Fruit fly (Drosophila melanogaster): ENCODE data around the gene r.
A peak's percentile ranks its signal among the peaks of the same experiment; 100 is the strongest.

Gene r

dm6 chrX:16607828-16608227 is 47.3 kb upstream of the r start:
- TF ChIP-seq CG10321 (GFP tag; IDR thresholded peaks at IDR 0.05) (peak; percentile 81), D19A (tag; optimal IDR thresholded peaks at IDR 0.05) (peak; percentile 87), CG8290 (GFP tag; optimal IDR thresholded peaks at IDR 0.05) (peak; percentile 1), CG8290 (tag; optimal IDR thresholded peaks at IDR 0.05) (no peak), CG34422 (GFP tag; IDR thresholded peaks at IDR 0.05) (no peak), CG33213 (GFP tag; optimal IDR thresholded peaks at IDR 0.05) (no peak), cg (GFP tag; optimal IDR thresholded peaks at IDR 0.05) (peak; percentile 66), Ravus (GFP tag; IDR thresholded peaks at IDR 0.05) (no peak), Oaz (GFP tag; IDR thresholded peaks at IDR 0.05) (no peak), h (optimal IDR thresholded peaks at IDR 0.05) (no peak), nom (GFP tag; optimal IDR thresholded peaks at IDR 0.05) (peak; percentile 35), PHDP (tag; optimal IDR thresholded peaks at IDR 0.05) (no peak), CG12942 (GFP tag; optimal IDR thresholded peaks at IDR 0.05) (no peak), CG1832 (GFP tag; optimal IDR thresholded peaks at IDR 0.05) (peak; percentile 92), Kr (GFP tag; optimal IDR thresholded peaks at IDR 0.05) (peak; percentile 46), stwl (tag; optimal IDR thresholded peaks at IDR 0.05) (peak; percentile 7), CG4424 (GFP tag; optimal IDR thresholded peaks at IDR 0.05) (no peak), Optix (GFP tag; IDR thresholded peaks at IDR 0.05) (no peak), Opbp (GFP tag; IDR thresholded peaks at IDR 0.05; ENCODE audit: partially characterized antibody) (0 out of 3 replicates have a peak, but pooled peaks have one; percentile 15), Trl (optimal IDR thresholded peaks at IDR 0.05) (peak in 1 of 2 experiments; percentile 31), Trl (GFP tag; optimal IDR thresholded peaks at IDR 0.05) (no peak), nerfin-1 (tag; optimal IDR thresholded peaks at IDR 0.05) (peak; percentile 84), wor (GFP tag; IDR thresholded peaks at IDR 0.05) (no peak), CG2199 (GFP tag; IDR thresholded peaks at IDR 0.05) (peak; percentile 73; the same call in 1 of the 3 replicates), CG6683 (GFP tag; optimal IDR thresholded peaks at IDR 0.05) (no peak), abd-A (tag; optimal IDR thresholded peaks at IDR 0.05) (no peak), CG30020 (tag; optimal IDR thresholded peaks at IDR 0.05) (no peak), CG8478 (optimal IDR thresholded peaks at IDR 0.05) (peak; percentile 75)

dm6 chrX:16610601-16611058 is 44.5 kb upstream of the r start, which contains the start of gene mbt:
TSS of gene mbt (plus strand) at chrX:16610685.
- TF ChIP-seq CG10565 (GFP tag; optimal IDR thresholded peaks at IDR 0.05) (no peak), pb (GFP tag; optimal IDR thresholded peaks at IDR 0.05) (no peak), CG14965 (GFP tag; optimal IDR thresholded peaks at IDR 0.05; ENCODE audit: borderline replicate concordance) (no peak), ro (GFP tag; IDR thresholded peaks at IDR 0.05) (no peak), CG1024 (GFP tag; IDR thresholded peaks at IDR 0.05) (no peak), scrt (GFP tag; optimal IDR thresholded peaks at IDR 0.05) (no peak), CG11093 (GFP tag; IDR thresholded peaks at IDR 0.05) (no peak), Atf-2 (GFP tag; optimal IDR thresholded peaks at IDR 0.05) (no peak), CG14667 (GFP tag; IDR thresholded peaks at IDR 0.05) (no peak), gsb (GFP tag; IDR thresholded peaks at IDR 0.05) (no peak), CG18476 (GFP tag; optimal IDR thresholded peaks at IDR 0.05) (no peak), sqz (GFP tag; optimal IDR thresholded peaks at IDR 0.05) (peak; percentile 53), CG6791 (GFP tag; IDR thresholded peaks at IDR 0.05; ENCODE audit: partially characterized antibody) (peak; percentile 93), wek (GFP tag; optimal IDR thresholded peaks at IDR 0.05) (no peak), NC2β (GFP tag; optimal IDR thresholded peaks at IDR 0.05) (peak; percentile 18), stwl (tag; optimal IDR thresholded peaks at IDR 0.05) (peak; percentile 31), tin (GFP tag; optimal IDR thresholded peaks at IDR 0.05) (no peak), CG2129 (GFP tag; IDR thresholded peaks at IDR 0.05; ENCODE audit: partially characterized antibody) (peak; percentile 48), wdn (GFP tag; IDR thresholded peaks at IDR 0.05) (no peak), CG3995 (GFP tag; optimal IDR thresholded peaks at IDR 0.05) (no peak), Elba2 (GFP tag; optimal IDR thresholded peaks at IDR 0.05) (peak; percentile 64), CG7928 (GFP tag; optimal IDR thresholded peaks at IDR 0.05) (no peak), Dp (GFP tag; optimal IDR thresholded peaks at IDR 0.05) (peak; percentile 82), dati (GFP tag; IDR thresholded peaks at IDR 0.05) (no peak), CG14014 (GFP tag; IDR thresholded peaks at IDR 0.05) (no peak), CG13287 (GFP tag; IDR thresholded peaks at IDR 0.05; ENCODE audit: partially characterized antibody) (peak; percentile 92), Ssrp (tag; optimal IDR thresholded peaks at IDR 0.05) (no peak)
